Worm (Caenorhabditis elegans): ENCODE data around the gene dyf-2.

Gene dyf-2

DNA sequence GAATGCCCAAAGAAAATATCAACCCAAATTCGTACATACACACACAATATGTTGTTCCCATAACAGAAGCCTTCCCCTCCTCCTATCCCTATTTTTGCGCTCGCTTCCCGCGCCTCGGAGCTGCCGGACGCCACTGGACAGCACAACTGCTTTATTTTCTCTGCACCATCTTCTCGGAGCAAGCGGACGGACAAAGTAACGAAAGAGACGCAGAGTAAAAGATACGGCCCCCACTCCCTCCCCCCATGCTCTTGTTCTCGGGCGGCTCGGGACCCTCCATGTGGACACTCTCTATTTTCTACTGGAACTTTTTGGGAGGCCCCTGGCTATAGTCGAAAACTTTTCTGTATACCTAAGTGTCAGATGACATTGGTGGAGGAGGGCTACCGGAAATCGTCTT lies 11.6 kb upstream of the dyf-2 start:
- TF ChIP-seq T23F11.4 (GFP tag; optimal IDR thresholded peaks at IDR 0.05) (no peak), ceh-30 (tag; optimal IDR thresholded peaks at IDR 0.05) (no peak), nfya-1 (tag; optimal IDR thresholded peaks at IDR 0.05) (peak; percentile 31), ceh-31 (tag; optimal IDR thresholded peaks at IDR 0.05) (peak; percentile 10), pha-2 (tag; optimal IDR thresholded peaks at IDR 0.05) (no peak), ceh-2 (tag; optimal IDR thresholded peaks at IDR 0.05) (peak; percentile 25), ttx-3 (tag; optimal IDR thresholded peaks at IDR 0.05) (no peak), pax-1 (tag; optimal IDR thresholded peaks at IDR 0.05) (no peak), unc-42 (tag; optimal IDR thresholded peaks at IDR 0.05) (peak; percentile 3), ceh-19 (GFP tag; optimal IDR thresholded peaks at IDR 0.05) (peak; percentile 25), C08G9.2 (tag; optimal IDR thresholded peaks at IDR 0.05) (peak; percentile 7), pag-3 (tag; optimal IDR thresholded peaks at IDR 0.05; ENCODE audit: borderline replicate concordance) (no peak), ceh-14 (tag; optimal IDR thresholded peaks at IDR 0.05) (no peak), tbx-2 (tag; optimal IDR thresholded peaks at IDR 0.05) (peak; percentile 7)

DNA sequence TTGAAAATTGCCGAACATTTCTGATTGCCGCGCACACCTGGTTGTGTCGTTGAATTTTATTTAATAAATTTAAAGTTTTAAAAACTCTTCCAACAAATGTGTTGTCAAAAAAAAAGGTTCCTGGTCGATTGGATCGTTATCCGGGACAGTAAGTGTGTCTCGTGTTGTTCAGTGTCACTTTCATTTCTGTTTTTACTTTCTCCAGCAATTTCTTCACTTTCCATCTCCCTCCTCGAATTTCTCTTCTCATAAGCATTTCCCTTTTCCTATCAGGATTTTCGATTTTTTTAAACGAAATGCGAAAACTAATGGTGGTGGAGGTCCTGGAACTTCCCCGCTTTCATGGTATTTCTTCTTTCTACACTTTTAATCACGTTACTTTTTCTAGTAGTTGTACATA lies 9.3 kb upstream of the dyf-2 start:
- no peak for TF ChIP-seq fkh-10 (GFP tag; optimal IDR thresholded peaks at IDR 0.05)
- TF ChIP-seq ceh-45 (GFP tag; IDR thresholded peaks at IDR 0.05), result no peak
- TF ChIP-seq unc-42 (tag; optimal IDR thresholded peaks at IDR 0.05), result no peak
- TF ChIP-seq dve-1 (tag; optimal IDR thresholded peaks at IDR 0.05), result no peak
- no peak for TF ChIP-seq nfya-1 (tag; optimal IDR thresholded peaks at IDR 0.05)
- TF ChIP-seq ama-1 (optimal IDR thresholded peaks at IDR 0.05), result no peak
- no peak for TF ChIP-seq fax-1 (tag; optimal IDR thresholded peaks at IDR 0.05)
- no peak for TF ChIP-seq ceh-48 (tag; optimal IDR thresholded peaks at IDR 0.05)
- TF ChIP-seq mec-3 (tag; optimal IDR thresholded peaks at IDR 0.05; ENCODE audit: borderline replicate concordance), result no peak
- TF ChIP-seq hlh-8 (tag; optimal IDR thresholded peaks at IDR 0.05), result no peak
- TF ChIP-seq elt-4 (tag; optimal IDR thresholded peaks at IDR 0.05), result no peak
- no peak for TF ChIP-seq T23F11.4 (GFP tag; optimal IDR thresholded peaks at IDR 0.05)
- TF ChIP-seq pha-2 (tag; optimal IDR thresholded peaks at IDR 0.05), result no peak
- no peak for TF ChIP-seq gmeb-2 (tag; optimal IDR thresholded peaks at IDR 0.05)
- TF ChIP-seq ttx-3 (tag; optimal IDR thresholded peaks at IDR 0.05), result no peak

DNA sequence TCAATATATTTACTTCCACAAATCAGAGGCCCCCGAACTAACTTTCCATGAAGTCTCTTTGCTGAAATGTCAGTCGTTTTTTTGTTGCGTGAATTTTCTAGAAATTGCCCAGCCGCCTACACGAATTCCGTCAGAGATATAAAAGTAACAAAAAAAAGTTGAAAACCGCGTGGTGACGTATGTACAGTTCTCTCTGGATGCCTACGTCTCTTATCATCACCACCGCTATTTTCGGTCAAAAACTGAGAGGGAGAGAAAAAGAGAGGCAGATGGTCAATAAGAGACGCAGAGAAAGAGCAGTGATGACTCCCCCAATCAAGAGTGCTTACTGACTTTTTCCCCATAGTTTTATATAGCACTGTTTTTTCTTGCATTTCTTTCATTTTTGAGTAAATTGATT lies 7.8 kb upstream of the dyf-2 start:
- peak; percentile 27 for TF ChIP-seq nfya-1 (tag; optimal IDR thresholded peaks at IDR 0.05)
- TF ChIP-seq elt-2 (tag; optimal IDR thresholded peaks at IDR 0.05), result peak; percentile 54
- TF ChIP-seq dve-1 (tag; optimal IDR thresholded peaks at IDR 0.05), result peak; percentile 4
- no peak for TF ChIP-seq ceh-6 (GFP tag; optimal IDR thresholded peaks at IDR 0.05)
- no peak for TF ChIP-seq sox-4 (tag; optimal IDR thresholded peaks at IDR 0.05)

DNA sequence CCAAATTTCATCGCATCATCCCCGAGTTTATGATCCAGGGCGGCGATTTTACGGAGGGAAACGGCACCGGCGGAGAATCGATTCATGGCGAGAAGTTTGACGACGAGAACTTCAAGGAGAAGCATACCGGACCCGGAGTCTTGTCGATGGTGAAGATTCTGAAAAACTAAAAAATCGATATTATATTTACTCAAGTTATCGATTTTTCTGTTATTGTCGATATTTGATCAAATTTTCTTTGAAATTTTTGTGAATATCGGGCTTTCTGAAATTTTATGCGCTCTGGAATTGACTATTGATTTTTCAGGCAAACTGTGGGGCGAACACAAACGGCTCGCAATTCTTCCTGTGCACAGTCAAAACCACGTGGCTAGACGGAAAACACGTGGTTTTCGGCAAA lies 6.9 kb upstream of the dyf-2 start:
- TF ChIP-seq ttx-3 (tag; optimal IDR thresholded peaks at IDR 0.05), result no peak
- TF ChIP-seq pqm-1 (tag; optimal IDR thresholded peaks at IDR 0.05), result no peak
- no peak for TF ChIP-seq lin-11 (tag; optimal IDR thresholded peaks at IDR 0.05)
- TF ChIP-seq ceh-48 (tag; optimal IDR thresholded peaks at IDR 0.05), result peak; percentile 9
- no peak for TF ChIP-seq pros-1 (tag; optimal IDR thresholded peaks at IDR 0.05)

- TF ChIP-seq pha-4 (tag; optimal IDR thresholded peaks at IDR 0.05), result no peak
- no peak for TF ChIP-seq eyg-1 (tag; optimal IDR thresholded peaks at IDR 0.05)
- no peak for TF ChIP-seq pros-1 (tag; optimal IDR thresholded peaks at IDR 0.05)
Observed at ce11 chrIII:13692555-13692954, 6.3 kb upstream of the dyf-2 start, which contains the start of gene cyn-2. Gene cyn-2 (plus strand): TSS chrIII:13692668.

DNA sequence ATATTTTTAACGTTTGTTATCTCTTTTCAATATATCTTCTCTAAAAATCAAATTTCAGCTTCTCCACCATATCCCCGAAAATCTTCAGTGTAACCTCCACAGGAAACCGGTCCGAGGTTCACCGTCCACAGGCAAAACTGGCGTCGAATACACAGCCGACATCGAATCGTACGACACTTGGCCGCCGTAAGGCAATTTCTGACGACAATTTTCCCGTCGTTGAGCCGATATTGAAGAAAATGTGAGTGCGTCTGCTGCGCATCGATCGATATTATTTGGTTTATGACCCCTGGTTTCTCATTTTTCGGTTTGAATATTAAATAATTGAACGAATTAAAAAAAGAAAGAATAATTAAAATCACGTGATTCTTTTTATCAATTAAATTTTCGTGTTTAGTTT lies 966 bp upstream of the dyf-2 start, which contains the start of gene cul-2:
Gene cul-2 (plus strand): TSS at position 59 of the 400 bp plus-strand sequence.
- no peak for TF ChIP-seq ama-1 (optimal IDR thresholded peaks at IDR 0.05)
- TF ChIP-seq ceh-14 (tag; optimal IDR thresholded peaks at IDR 0.05), result no peak
- TF ChIP-seq ceh-48 (tag; optimal IDR thresholded peaks at IDR 0.05), result peak; percentile 43
- TF ChIP-seq ceh-6 (GFP tag; optimal IDR thresholded peaks at IDR 0.05), result no peak
- TF ChIP-seq nfya-1 (tag; optimal IDR thresholded peaks at IDR 0.05), result peak; percentile 36
- peak; percentile 8 for TF ChIP-seq hlh-30 (tag; optimal IDR thresholded peaks at IDR 0.05; ENCODE audit: insufficient read depth)
